Worm (Caenorhabditis elegans): Measurements from ENCODE around the gene T21C12.4.

Gene T21C12.4

DNA sequence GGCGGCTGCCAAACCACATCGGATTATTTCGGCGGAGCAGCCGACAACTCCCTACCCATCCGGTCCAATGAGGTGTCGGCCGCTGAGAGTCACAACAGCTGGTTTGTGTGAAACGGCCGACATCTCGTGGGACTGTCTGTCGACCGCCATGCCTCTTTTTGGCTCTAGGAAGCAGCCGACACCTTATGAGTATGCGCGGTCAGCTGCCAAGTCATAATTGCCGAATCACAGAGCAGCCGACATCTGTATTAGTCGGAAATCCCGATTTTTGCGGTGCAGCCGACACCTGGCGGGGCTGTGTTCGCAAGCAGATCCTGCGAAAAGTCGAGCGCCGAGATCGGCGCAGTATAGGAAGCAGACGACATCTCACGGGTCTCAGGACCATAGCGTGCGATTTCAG lies 34.3 kb upstream of the T21C12.4 start:
- TF ChIP-seq nhr-28 (tag; optimal IDR thresholded peaks at IDR 0.05), result no peak
- no peak for TF ChIP-seq F49E8.2 (tag; optimal IDR thresholded peaks at IDR 0.05; ENCODE audit: borderline replicate concordance)
- no peak for TF ChIP-seq lin-38 (GFP tag; IDR thresholded peaks at IDR 0.05)
- TF ChIP-seq nhr-25 (tag; optimal IDR thresholded peaks at IDR 0.05; ENCODE audit: borderline replicate concordance, insufficient read depth), result no peak
- no peak for TF ChIP-seq F10B5.3 (tag; optimal IDR thresholded peaks at IDR 0.05)
- TF ChIP-seq set-16 (GFP tag; IDR thresholded peaks at IDR 0.05), result peak; percentile 63
- no peak for TF ChIP-seq T26A8.4 (GFP tag; IDR thresholded peaks at IDR 0.05)
- no peak for TF ChIP-seq ZK546.5 (tag; optimal IDR thresholded peaks at IDR 0.05)
- no peak for TF ChIP-seq php-3 (GFP tag; IDR thresholded peaks at IDR 0.05)
- TF ChIP-seq D1046.2 (GFP tag; IDR thresholded peaks at IDR 0.05), result no peak
- peak; percentile 30 for TF ChIP-seq aha-1 (tag)
- no peak for TF ChIP-seq lin-15B (tag; optimal IDR thresholded peaks at IDR 0.05)
- TF ChIP-seq dve-1 (tag; optimal IDR thresholded peaks at IDR 0.05; ENCODE audit: insufficient read depth), result no peak
- no peak for TF ChIP-seq ztf-11 (tag; optimal IDR thresholded peaks at IDR 0.05)
- TF ChIP-seq lin-1 (GFP tag; IDR thresholded peaks at IDR 0.05), result no peak
- no peak for TF ChIP-seq lir-3 (tag; optimal IDR thresholded peaks at IDR 0.05)

DNA sequence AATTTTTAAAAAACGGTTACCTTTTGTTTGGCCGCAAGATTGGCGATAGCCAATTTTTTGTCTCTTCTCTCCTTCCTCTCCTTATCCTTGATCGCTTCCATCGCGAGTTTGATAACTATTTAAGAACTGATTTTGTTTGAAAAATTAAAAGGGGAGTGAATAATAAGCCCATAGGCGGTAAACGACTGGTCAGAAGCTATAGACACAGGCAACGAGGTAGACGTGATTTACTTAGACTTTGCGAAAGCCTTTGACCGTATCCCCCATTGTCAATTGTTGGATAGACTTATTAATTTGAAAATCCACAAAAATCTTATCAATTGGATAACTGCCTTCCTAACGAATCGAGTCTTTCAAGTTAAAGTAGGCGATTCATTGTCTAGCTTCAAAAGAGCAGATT lies 28.4 kb upstream of the T21C12.4 start, which contains the start of gene Y45F3A.5:
TSS of gene Y45F3A.5 (minus strand) at position 101 of the 400 bp plus-strand sequence.
- no peak for TF ChIP-seq ceh-82 (tag; optimal IDR thresholded peaks at IDR 0.05)
- TF ChIP-seq F26F4.8 (GFP tag; conservative IDR thresholded peaks at IDR 0.05), result no peak
- TF ChIP-seq spr-1 (tag; optimal IDR thresholded peaks at IDR 0.05), result no peak
- no peak for TF ChIP-seq skn-1 (tag; optimal IDR thresholded peaks at IDR 0.05)

DNA sequence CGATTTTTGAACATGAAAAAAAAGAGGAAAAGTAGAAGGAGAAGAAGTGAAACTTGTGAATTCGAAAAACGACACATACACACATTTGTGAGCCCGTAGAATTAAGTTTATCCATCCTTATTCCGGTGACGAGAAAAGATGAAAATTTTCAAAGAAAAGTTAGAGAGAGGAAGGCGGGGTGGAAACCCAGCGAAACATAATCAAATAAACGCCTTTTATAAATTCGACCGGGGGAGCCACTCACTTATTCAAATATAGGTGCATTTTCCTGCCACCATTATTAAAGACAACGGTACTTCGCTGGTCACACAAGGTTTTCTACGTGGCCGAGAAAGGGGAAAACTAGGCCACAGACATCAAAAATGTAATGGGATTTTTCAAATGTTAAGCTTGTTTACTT lies 25.7 kb upstream of the T21C12.4 start:
- TF ChIP-seq ctbp-1 (GFP tag; IDR thresholded peaks at IDR 0.05) (0 out of 2 replicates have a peak, but pooled peaks have one; percentile 37), hmg-1.1 (GFP tag; IDR thresholded peaks at IDR 0.05) (no peak), ZK337.2 (GFP tag; IDR thresholded peaks at IDR 0.05) (no peak), duxl-1 (tag; optimal IDR thresholded peaks at IDR 0.05; ENCODE audit: poor library complexity) (no peak)

DNA sequence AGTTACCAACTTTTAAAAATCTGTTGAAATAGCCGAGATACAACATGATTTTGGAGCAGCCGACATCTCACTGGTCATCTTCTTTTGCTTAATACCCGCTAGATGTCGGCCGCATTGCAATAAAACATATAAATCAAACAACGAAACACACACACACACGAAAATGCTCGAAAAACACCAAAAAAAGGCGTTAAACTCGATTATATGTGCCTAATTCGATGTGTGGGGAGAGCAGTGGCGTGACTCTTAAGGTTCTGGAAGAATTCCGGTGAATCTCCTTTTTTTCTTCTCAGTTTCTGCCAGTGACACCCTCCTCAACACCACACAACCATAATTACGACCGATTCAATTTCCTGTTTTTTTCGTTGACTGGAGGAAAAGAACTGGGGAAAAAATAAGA lies 22.4 kb upstream of the T21C12.4 start:
- no peak for TF ChIP-seq tag-97 (GFP tag; IDR thresholded peaks at IDR 0.05)
- TF ChIP-seq aha-1 (tag), result peak; percentile 71

DNA sequence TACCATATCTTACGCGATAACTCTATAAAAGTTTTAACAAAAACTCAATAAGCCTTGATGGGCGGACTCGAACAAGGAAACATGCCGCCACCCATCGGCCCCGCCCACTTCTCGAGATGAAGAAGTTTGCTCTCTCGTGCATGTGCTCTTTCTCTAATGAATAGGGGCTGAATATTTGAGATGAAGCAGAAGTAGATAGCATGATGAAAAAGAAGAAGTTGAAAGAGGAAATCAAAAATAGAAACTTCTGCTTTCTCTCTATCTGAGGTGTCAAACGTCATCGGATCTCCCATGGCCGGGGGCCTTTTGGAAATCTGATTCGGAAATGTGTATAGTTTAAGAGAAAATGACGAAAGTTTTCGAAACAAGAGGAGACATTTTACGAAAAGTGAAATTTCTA lies 21.1 kb upstream of the T21C12.4 start:
- TF ChIP-seq ceh-32 (tag; optimal IDR thresholded peaks at IDR 0.05; ENCODE audit: poor library complexity), result no peak

DNA sequence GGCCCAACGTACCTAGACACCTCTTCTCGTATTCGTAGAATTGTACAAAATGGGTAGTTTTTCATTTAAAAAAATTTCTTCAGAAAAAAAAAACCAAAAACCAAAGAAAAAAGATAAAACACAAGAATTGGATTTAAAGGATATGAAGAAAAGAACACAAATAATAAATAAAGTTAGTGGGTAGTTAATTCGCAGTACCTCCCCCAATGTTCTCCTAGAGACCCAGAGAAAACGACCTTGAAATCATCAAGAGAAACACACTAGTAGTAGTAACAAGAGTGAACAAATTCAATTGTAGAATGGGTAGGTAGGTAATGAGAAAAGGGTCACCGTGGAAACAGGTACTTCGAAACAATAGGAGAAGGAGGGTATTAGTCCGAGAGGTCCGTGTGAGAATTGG lies 20.0 kb upstream of the T21C12.4 start:
- peak in 1 of 2 experiments; percentile 72 for TF ChIP-seq unc-62 (GFP tag; optimal IDR thresholded peaks at IDR 0.05 in 1 of 2)
- no peak for TF ChIP-seq unc-62 (tag; optimal IDR thresholded peaks at IDR 0.05)
- no peak for TF ChIP-seq spr-3 (GFP tag; optimal IDR thresholded peaks at IDR 0.05)

DNA sequence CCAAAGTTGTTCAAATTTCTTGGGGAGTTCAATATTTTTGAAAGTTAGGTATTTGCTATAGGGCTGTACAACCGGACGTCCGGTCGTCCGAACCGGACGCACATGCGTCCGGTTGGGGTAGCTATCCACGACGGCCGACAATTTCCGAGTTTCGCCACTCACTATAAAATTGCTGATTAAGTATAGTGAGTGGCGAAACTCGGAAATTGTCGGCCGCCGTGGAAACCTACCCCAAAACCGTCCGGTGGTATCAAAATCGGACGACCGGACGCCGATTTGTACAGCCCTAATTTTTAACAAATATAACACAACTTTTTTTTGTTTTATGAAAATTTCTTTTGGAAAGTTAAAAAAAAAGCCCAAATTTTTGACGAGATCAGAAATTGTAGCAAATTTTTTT lies 18.5 kb upstream of the T21C12.4 start:
- TF ChIP-seq lin-38 (GFP tag; IDR thresholded peaks at IDR 0.05), result 0 out of 2 replicates have a peak, but pooled peaks have one; percentile 24

DNA sequence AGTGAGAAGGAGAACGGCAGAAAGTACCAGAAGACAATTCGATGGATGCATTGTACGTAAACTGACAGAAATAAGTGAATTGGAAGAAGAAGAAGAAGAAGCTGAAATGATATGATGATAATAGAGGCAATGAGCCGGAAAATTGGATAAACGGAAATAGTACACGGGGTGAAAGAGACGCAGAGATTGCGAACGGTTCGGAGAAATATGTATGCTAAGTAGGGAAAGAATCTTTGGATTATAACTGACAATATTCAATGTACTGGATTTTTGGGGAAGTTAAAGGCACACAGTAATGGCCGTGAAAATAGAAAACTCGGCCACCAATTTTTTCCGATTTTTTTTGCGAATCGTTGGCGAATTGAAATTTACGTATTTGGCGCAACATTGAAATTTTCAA lies 17.5 kb upstream of the T21C12.4 start, which contains the start of gene Y45F3A.4:
TSS of gene Y45F3A.4 (minus strand) at position 101 of the 400 bp plus-strand sequence.
- TF ChIP-seq tra-1 (GFP tag; IDR thresholded peaks at IDR 0.05) (0 out of 2 replicates have a peak, but pooled peaks have one; percentile 8), lin-38 (GFP tag; IDR thresholded peaks at IDR 0.05) (no peak), hlh-30 (tag; optimal IDR thresholded peaks at IDR 0.05; ENCODE audit: insufficient read depth) (no peak)
